Fruit fly (Drosophila melanogaster) Kc167 (cell line): ENCODE data around the gene Gr39b.

Experiments used
- Myc ChIP-seq: fragments of >200 bp; optimal IDR thresholded peaks from 2 replicates; lab custom pipeline; 2017; ENCODE audit warnings: missing external identifiers
- Sin3A ChIP-seq: fragments of >200 bp; optimal IDR thresholded peaks from 2 replicates; lab custom pipeline; 2018; ENCODE audit warnings: missing external identifiers
- h ChIP-seq: fragments of >200 bp; optimal IDR thresholded peaks from 3 replicates; lab custom pipeline; 2018; ENCODE audit warnings: missing external identifiers
- insv ChIP-seq: fragments of >200 bp; optimal IDR thresholded peaks from 3 replicates; lab custom pipeline; 2018; ENCODE audit warnings: missing external identifiers
- psq ChIP-seq: fragments of >200 bp; optimal IDR thresholded peaks from 2 replicates; lab custom pipeline; 2017; ENCODE audit warnings: missing external identifiers
- ttk ChIP-seq: sonication (Bioruptor generic); optimal IDR thresholded peaks from 2 replicates; lab custom pipeline; 2017; ENCODE audit warnings: missing external identifiers

dm6 chr2L:21341706-21342105 lies 27.8 kb downstream of the Gr39b start:
- TF ChIP-seq psq (no peak), h (lab: Kevin White, UChicago) (no peak), ttk (no peak), insv (lab: Kevin White, UChicago) (no peak), Myc (lab: Kevin White, UChicago) (no peak), Sin3A (no peak)
